Fruit fly (Drosophila melanogaster) whole organism, embryonic: ENCODE results near the gene Alh.

Experiments used
- CG9215 ChIP-seq: fragments of 200-800 bp; sonication (Bioruptor generic); IDR thresholded peaks from 2 replicates; pipeline ENCODE4 v1.3.6; 2022; ENCODE audit warnings: missing biosample characterization, missing genetic modification characterization
- CTCF ChIP-seq: fragments of 200-800 bp; sonication (Bioruptor generic); optimal IDR thresholded peaks from 2 replicates; lab custom pipeline; 2017; ENCODE audit warnings: missing biosample characterization, mild to moderate bottlenecking, missing genetic modification characterization, moderate library complexity
- CkIIα-i1 ChIP-seq: fragments of 200-800 bp; sonication (Bioruptor generic); IDR thresholded peaks from 2 replicates; pipeline ENCODE4 v1.3.6; 2022; ENCODE audit warnings: missing biosample characterization, missing genetic modification characterization
- dimm ChIP-seq: fragments of 200-800 bp; sonication (Bioruptor generic); IDR thresholded peaks from 2 replicates; pipeline ENCODE4 v1.3.6; 2022; ENCODE audit warnings: missing biosample characterization, missing genetic modification characterization
- twi ChIP-seq: fragments of 200-800 bp; optimal IDR thresholded peaks from 2 replicates; lab custom pipeline; 2019; ENCODE audit warnings: missing biosample characterization, mild to moderate bottlenecking, missing genetic modification characterization, moderate library complexity

DNA sequence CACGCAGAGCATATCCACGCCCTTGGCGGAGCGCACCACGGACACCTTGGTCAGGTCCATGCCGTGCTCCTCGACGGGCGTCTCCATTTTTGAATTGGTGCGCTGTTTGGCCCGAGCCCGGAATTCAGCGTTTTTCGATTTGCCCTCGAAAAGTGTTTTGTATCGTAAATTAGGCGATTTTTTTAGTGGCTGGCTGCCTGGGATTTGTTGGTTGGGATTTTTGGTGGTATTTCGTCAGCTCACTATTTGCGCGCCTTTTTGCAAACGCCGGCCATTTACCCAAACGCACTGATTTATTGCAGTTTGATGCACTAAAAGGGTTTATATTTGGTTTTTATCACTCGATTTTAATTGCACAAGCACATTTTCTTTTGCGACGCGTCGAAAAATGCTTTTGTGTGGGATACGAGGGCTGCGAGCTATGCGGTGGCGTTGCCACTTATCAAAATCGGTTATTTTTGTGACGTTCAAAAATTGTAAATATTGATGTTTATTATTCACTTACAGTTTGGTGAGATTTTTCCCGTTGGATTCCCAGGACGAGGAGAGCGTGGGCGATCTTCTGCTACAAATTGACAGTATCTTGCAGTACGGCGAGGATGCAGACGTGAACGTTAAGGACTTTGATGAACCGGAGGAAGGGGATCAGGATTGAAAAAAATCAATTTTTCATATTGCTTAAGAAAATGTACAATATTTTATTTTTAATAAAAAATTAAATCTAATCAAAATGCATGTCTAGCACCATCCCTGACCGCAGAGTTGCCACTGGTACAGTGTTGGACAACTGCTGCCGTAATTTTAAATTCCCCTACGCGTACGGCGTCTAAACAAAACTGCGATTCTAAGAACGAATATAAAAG is 26.8 kb upstream of the Alh start, which contains the start of the genes gfzf and Sas-4:
- TF ChIP-seq CkIIα-i1 (GFP tag; lab: Robert Waterston, UW) (no peak), CG9215 (GFP tag; lab: Robert Waterston, UW) (peak; percentile 81), CTCF (GFP tag; lab: Kevin White, UChicago) (peak; percentile 2), twi (tag; lab: Kevin White, UChicago) (peak; percentile 27), dimm (GFP tag; lab: Robert Waterston, UW) (no peak)
